Worm (Caenorhabditis elegans) whole organism, L4 larva: Measurements from ENCODE around the gene del-10.
A peak's percentile ranks its signal among the peaks of the same experiment; 100 is the strongest.

Experiments used
- F10B5.3 ChIP-seq: sonication (generic microtip); optimal IDR thresholded peaks from 2 replicates; lab custom pipeline; 2016; ENCODE audit warnings: mild to moderate bottlenecking, missing genetic modification characterization, missing compliant biosample characterization
- F37D6.2 ChIP-seq: sonication (generic microtip); optimal IDR thresholded peaks from 2 replicates; lab custom pipeline; 2016; ENCODE audit warnings: mild to moderate bottlenecking, missing genetic modification characterization, missing compliant biosample characterization
- R02D3.7 ChIP-seq: fragments of 150-350 bp; sonication (generic microtip); optimal IDR thresholded peaks from 3 replicates; lab custom pipeline; 2014; ENCODE audit warnings: missing biosample characterization, missing genetic modification characterization
- ZK337.2 ChIP-seq: fragments of 200-800 bp; sonication (Bioruptor generic); IDR thresholded peaks from 2 replicates; pipeline ENCODE4 v1.3.6; 2022; ENCODE audit warnings: missing genetic modification reagents, missing genetic modification characterization, missing compliant biosample characterization
- aha-1 ChIP-seq: fragments of 150-350 bp; peaks from one replicate; lab custom pipeline; 2014; ENCODE audit warnings: missing biosample characterization, missing genetic modification characterization
- arid-1 ChIP-seq: fragments of 200-800 bp; sonication (Bioruptor generic); conservative IDR thresholded peaks from 2 replicates; pipeline ENCODE4 v1.3.6; 2022; ENCODE audit warnings: missing genetic modification reagents, missing genetic modification characterization, missing compliant biosample characterization
- ctbp-1 ChIP-seq: fragments of 200-800 bp; sonication (Bioruptor generic); IDR thresholded peaks from 2 replicates; pipeline ENCODE4 v1.3.6; 2022; ENCODE audit warnings: missing genetic modification reagents, missing genetic modification characterization, missing compliant biosample characterization
- daf-16 ChIP-seq, 3 experiments: sonication (generic microtip); optimal IDR thresholded peaks; 2 replicates each; lab custom pipeline; 2016 to 2017; ENCODE audit warnings: missing genetic modification characterization in 3 of 3, missing genetic modification reagents in 3 of 3, mild to moderate bottlenecking in 2 of 3, missing compliant biosample characterization in 2 of 3, missing biosample characterization in 1 of 3, moderate library complexity in 1 of 3
- dmd-6 ChIP-seq: fragments of 200-800 bp; sonication (Bioruptor generic); IDR thresholded peaks from 2 replicates; pipeline ENCODE4 v1.3.6; 2022; ENCODE audit warnings: missing genetic modification reagents, missing genetic modification characterization, missing compliant biosample characterization
- dve-1 ChIP-seq: sonication (generic microtip); optimal IDR thresholded peaks from 2 replicates; lab custom pipeline; 2017; ENCODE audit warnings: antibody characterized with exemption, mild to moderate bottlenecking, missing genetic modification characterization, missing compliant biosample characterization; ENCODE audit not compliant: insufficient read depth
- egl-43 ChIP-seq: fragments of 200-800 bp; sonication (Bioruptor generic); IDR thresholded peaks from 2 replicates; pipeline ENCODE4 v1.3.6; 2022; ENCODE audit warnings: missing genetic modification reagents, missing genetic modification characterization, missing compliant biosample characterization
- hif-1 ChIP-seq, 2 experiments: sonication (generic microtip); optimal IDR thresholded peaks; 2 replicates each; lab custom pipeline; 2016 to 2017; ENCODE audit warnings: missing compliant biosample characterization in 2 of 2, missing genetic modification characterization in 2 of 2, missing genetic modification reagents in 2 of 2, missing genotype in 2 of 2, mild to moderate bottlenecking in 1 of 2
- hlh-11 ChIP-seq: fragments of 200-800 bp; sonication (Bioruptor generic); optimal IDR thresholded peaks from 2 replicates; lab custom pipeline; 2018; ENCODE audit warnings: mild to moderate bottlenecking, missing genetic modification characterization, missing compliant biosample characterization
- hlh-30 ChIP-seq: sonication (generic microtip); optimal IDR thresholded peaks from 2 replicates; lab custom pipeline; 2017; ENCODE audit warnings: antibody characterized with exemption, mild to moderate bottlenecking, missing genetic modification characterization, missing compliant biosample characterization; ENCODE audit not compliant: insufficient read depth
- lin-1 ChIP-seq: fragments of 200-800 bp; sonication (Bioruptor generic); IDR thresholded peaks from 2 replicates; pipeline ENCODE4 v1.3.6; 2022; ENCODE audit warnings: missing genetic modification reagents, missing genetic modification characterization, missing compliant biosample characterization
- madf-9 ChIP-seq: fragments of 200-800 bp; sonication (Bioruptor generic); conservative IDR thresholded peaks from 2 replicates; pipeline ENCODE4 v1.3.6; 2022; ENCODE audit warnings: missing genetic modification reagents, missing genetic modification characterization, missing compliant biosample characterization
- mdl-1 ChIP-seq, 2 experiments: fragments of 150-350 bp in 1 of 2; sonication (generic microtip) in 1 of 2; optimal IDR thresholded peaks; 2 replicates each; lab custom pipeline; 2014 to 2017; ENCODE audit warnings: missing biosample characterization in 2 of 2, missing genetic modification characterization in 2 of 2
- mxl-2 ChIP-seq: fragments of 200-800 bp; sonication (Bioruptor generic); conservative IDR thresholded peaks from 2 replicates; pipeline ENCODE4 v1.3.6; 2022; ENCODE audit warnings: missing genetic modification reagents, missing genetic modification characterization, missing compliant biosample characterization
- mxl-3 ChIP-seq: fragments of 200-800 bp; sonication (Bioruptor generic); optimal IDR thresholded peaks from 2 replicates; lab custom pipeline; 2018; ENCODE audit warnings: mild to moderate bottlenecking, missing genetic modification characterization, missing compliant biosample characterization
- nhr-102 ChIP-seq: sonication (generic microtip); optimal IDR thresholded peaks from 2 replicates; lab custom pipeline; 2016; ENCODE audit warnings: mild to moderate bottlenecking, missing genetic modification characterization, moderate library complexity, missing compliant biosample characterization
- nhr-28 ChIP-seq: fragments of 150-350 bp; optimal IDR thresholded peaks from 2 replicates; lab custom pipeline; 2014; ENCODE audit warnings: missing biosample characterization, missing genetic modification characterization
- nhr-41 ChIP-seq: fragments of 200-800 bp; sonication (Bioruptor generic); IDR thresholded peaks from 2 replicates; pipeline ENCODE4 v1.3.6; 2022; ENCODE audit warnings: missing genetic modification reagents, missing genetic modification characterization, missing compliant biosample characterization
- nhr-77 ChIP-seq: fragments of 150-350 bp; optimal IDR thresholded peaks from 2 replicates; lab custom pipeline; 2014; ENCODE audit warnings: missing biosample characterization, missing genetic modification characterization
- pha-4 ChIP-seq, 2 experiments: fragments of 150-350 bp in 1 of 2; fragments of 200-800 bp in 1 of 2; sonication (Bioruptor generic) in 1 of 2; IDR thresholded peaks in 1 of 2; optimal IDR thresholded peaks in 1 of 2; 2 replicates each; pipeline versions ENCODE4 v1.3.6 to Lab custom; 2014 to 2022; ENCODE audit warnings: missing genetic modification characterization in 2 of 2, missing genetic modification reagents in 2 of 2, missing biosample characterization in 1 of 2, missing compliant biosample characterization in 1 of 2
- sdz-12 ChIP-seq: fragments of 200-800 bp; sonication (Bioruptor generic); optimal IDR thresholded peaks from 2 replicates; lab custom pipeline; 2018; ENCODE audit warnings: mild to moderate bottlenecking, missing genetic modification characterization, missing compliant biosample characterization
- skn-1 ChIP-seq: fragments of 150-350 bp; optimal IDR thresholded peaks from 2 replicates; lab custom pipeline; 2014; ENCODE audit warnings: missing biosample characterization, missing genetic modification characterization
- spr-1 ChIP-seq: sonication (generic microtip); optimal IDR thresholded peaks from 2 replicates; lab custom pipeline; 2016; ENCODE audit warnings: mild to moderate bottlenecking, missing genetic modification characterization, missing compliant biosample characterization
- tag-97 ChIP-seq: fragments of 200-800 bp; sonication (Bioruptor generic); IDR thresholded peaks from 2 replicates; pipeline ENCODE4 v1.3.6; 2022; ENCODE audit warnings: missing genetic modification characterization, missing compliant biosample characterization
- unc-62 ChIP-seq, 3 experiments: fragments of 150-350 bp in 1 of 3; sonication (generic microtip); optimal IDR thresholded peaks in 2 of 3; peaks in 1 of 3; 1 replicate in 1 of 3; 2 replicates in 2 of 3; lab custom pipeline; 2014 to 2017; ENCODE audit warnings: missing biosample characterization in 3 of 3, missing genetic modification characterization in 3 of 3, missing genetic modification reagents in 3 of 3, missing genotype in 1 of 3
- zfp-3 ChIP-seq: fragments of 200-800 bp; sonication (Bioruptor generic); conservative IDR thresholded peaks from 2 replicates; pipeline ENCODE4 v1.3.6; 2022; ENCODE audit warnings: missing genetic modification reagents, missing genetic modification characterization, missing compliant biosample characterization

del-10 gene

DNA sequence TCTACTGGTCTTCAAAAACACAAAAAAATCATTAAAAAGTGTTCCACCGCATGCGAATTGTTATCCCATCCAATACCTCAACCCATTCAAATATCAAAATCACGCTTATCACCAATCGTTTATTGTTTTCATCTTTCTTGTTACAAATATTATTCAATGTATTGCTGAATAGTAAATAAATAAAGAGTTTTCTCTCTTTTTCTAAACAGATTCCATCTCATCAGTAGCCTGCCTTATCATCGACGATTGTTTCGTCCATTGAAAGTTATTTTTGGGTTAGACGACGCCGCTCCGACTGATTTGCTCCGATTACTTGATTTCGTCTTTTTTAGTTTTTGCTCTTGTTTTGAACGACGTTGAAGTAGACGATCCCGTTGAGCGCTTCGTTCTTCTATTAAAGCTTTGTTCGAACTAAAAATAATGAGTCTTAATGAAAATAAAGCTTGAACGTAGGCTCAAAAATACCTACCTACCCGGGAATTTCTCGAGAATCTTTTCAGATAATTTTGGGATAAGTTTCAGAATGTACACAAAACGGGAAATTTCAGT is 44.3 kb upstream of the del-10 start (continued):
- TF ChIP-seq ZK337.2 (GFP tag; lab: Robert Waterston, UW) (no peak), hlh-30 (no peak), unc-62 (GFP tag; optimal IDR thresholded peaks at IDR 0.05 in 1 of 2; lab: Kevin White, UChicago) (peak in 1 of 2 experiments; percentile 10), unc-62 (tag; optimal IDR thresholded peaks at IDR 0.05; lab: Kevin White, UChicago) (no peak), nhr-102 (tag; lab: Kevin White, UChicago) (peak; percentile 52)

DNA sequence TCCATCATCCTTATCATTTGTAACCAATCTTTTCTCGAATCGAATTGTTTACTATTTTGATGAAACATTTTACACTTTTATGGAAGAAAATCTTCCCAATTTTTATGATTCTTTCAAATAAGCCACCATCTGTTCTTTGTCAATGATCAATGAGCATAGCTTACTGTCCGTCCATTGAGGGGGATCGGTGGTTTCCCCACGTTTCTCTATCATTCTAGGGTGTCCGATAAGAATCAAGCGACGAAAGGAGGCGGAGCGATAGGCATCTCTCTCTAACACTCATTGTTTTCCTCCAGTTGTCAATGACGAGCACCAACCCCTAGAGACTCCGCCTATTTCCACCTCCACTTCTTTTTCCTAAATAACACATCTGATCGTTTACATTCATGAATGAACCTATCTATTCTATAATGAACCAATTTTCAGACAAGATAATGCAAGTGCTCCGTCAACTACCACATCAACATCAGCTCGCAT is 42.6 kb upstream of the del-10 start, which contains the start of gene C56E6.2:
C56E6.2 (plus strand) TSS at position 427 of the 477 bp plus-strand sequence.
- no peak for TF ChIP-seq arid-1 (GFP tag; lab: Robert Waterston, UW)
- 0 out of 2 replicates have a peak, but pooled peaks have one; percentile 32 for TF ChIP-seq dmd-6 (GFP tag; lab: Robert Waterston, UW)
- TF ChIP-seq sdz-12, result no peak
- no peak for TF ChIP-seq mxl-2 (GFP tag; lab: Robert Waterston, UW)
- TF ChIP-seq daf-16 (GFP tag; optimal IDR thresholded peaks at IDR 0.05; lab: Kevin White, UChicago), result no peak
- peak; percentile 72 for TF ChIP-seq daf-16 (tag; optimal IDR thresholded peaks at IDR 0.05; lab: Kevin White, UChicago)
- TF ChIP-seq madf-9 (GFP tag; lab: Robert Waterston, UW), result no peak
- TF ChIP-seq nhr-77 (tag; lab: Kevin White, UChicago), result no peak
- TF ChIP-seq lin-1 (GFP tag; lab: Robert Waterston, UW), result no peak
- no peak for TF ChIP-seq F37D6.2 (tag; lab: Kevin White, UChicago)
- TF ChIP-seq dve-1, result peak; percentile 21
- TF ChIP-seq hlh-11 (tag; lab: Kevin White, UChicago), result peak; percentile 67

DNA sequence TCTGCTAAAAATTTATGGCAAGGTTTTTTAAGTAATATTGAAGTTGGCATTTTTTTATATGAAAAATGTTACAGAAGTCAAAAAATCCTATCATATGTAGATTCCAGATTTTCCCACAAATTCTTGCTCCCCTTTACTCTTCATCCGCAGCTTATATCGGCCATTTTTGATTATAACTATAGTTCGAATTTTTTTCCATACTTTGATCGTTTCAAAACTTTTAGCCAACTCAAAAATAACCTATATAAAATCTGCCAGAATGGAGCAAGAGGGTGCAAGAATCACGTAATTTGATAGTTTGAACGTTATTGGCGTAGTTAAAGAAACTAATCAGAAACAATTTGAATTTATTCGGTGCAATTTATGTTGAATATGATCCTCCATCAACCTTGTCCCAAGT is 42.0 kb upstream of the del-10 start:
- TF ChIP-seq F10B5.3 (no peak), zfp-3 (GFP tag; lab: Robert Waterston, UW) (0 out of 2 replicates have a peak, but pooled peaks have one; percentile 7), tag-97 (no peak), aha-1 (tag; lab: Kevin White, UChicago) (peak; percentile 91), nhr-41 (GFP tag; lab: Robert Waterston, UW) (no peak), pha-4 (GFP tag; IDR thresholded peaks at IDR 0.05; lab: Robert Waterston, UW) (no peak), pha-4 (tag; optimal IDR thresholded peaks at IDR 0.05; lab: Kevin White, UChicago) (no peak), hif-1 (tag; optimal IDR thresholded peaks at IDR 0.05; lab: Kevin White, UChicago) (no peak), mxl-3 (GFP tag; lab: Kevin White, UChicago) (no peak)

DNA sequence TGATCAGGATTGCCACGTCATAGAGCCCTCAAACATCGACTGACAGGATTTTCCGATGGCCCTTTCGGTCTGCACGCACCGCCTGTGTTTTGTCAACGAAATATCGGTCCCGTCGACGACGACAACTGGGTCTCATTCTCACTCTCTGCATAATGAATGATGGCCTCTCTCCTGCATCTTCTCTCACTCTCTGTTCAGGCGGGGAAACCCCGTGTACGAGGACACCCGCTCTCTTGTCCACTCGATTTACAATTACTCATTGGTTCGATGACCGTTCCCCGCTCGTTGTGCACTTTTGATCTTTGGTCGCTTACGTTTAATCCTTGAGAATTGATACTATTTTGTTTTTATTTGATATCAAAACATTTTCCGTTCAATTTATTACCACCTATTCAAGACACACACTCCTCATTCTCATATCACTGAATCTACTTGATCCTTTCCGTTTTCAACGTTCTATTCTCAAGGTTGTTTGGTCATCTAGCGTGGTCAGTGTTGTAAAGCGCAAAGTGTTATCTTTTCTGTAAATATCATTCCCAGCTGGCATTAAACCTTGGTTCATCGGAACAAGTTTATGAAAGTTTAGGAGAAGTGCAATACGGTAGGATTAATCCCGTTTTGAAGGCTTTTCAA is 40.8 kb upstream of the del-10 start:
- no peak for TF ChIP-seq skn-1 (tag; lab: Kevin White, UChicago)
- no peak for TF ChIP-seq egl-43
- no peak for TF ChIP-seq R02D3.7 (tag; lab: Kevin White, UChicago)
- TF ChIP-seq mxl-2 (GFP tag; lab: Robert Waterston, UW), result no peak
- peak in 1 of 2 experiments; percentile 88 for TF ChIP-seq unc-62 (GFP tag; optimal IDR thresholded peaks at IDR 0.05 in 1 of 2; lab: Kevin White, UChicago)
- TF ChIP-seq unc-62 (tag; optimal IDR thresholded peaks at IDR 0.05; lab: Kevin White, UChicago), result no peak
- TF ChIP-seq spr-1 (tag; lab: Kevin White, UChicago), result no peak
- TF ChIP-seq hlh-11 (tag; lab: Kevin White, UChicago), result peak; percentile 28
- TF ChIP-seq aha-1 (tag; lab: Kevin White, UChicago), result peak; percentile 97
- TF ChIP-seq dmd-6 (GFP tag; lab: Robert Waterston, UW), result 0 out of 2 replicates have a peak, but pooled peaks have one; percentile 5
- no peak for TF ChIP-seq daf-16 (GFP tag; optimal IDR thresholded peaks at IDR 0.05; lab: Kevin White, UChicago)
- peak; percentile 32 for TF ChIP-seq daf-16 (tag; optimal IDR thresholded peaks at IDR 0.05; lab: Kevin White, UChicago)
- peak; percentile 21 for TF ChIP-seq dve-1
- TF ChIP-seq mxl-3 (GFP tag; lab: Kevin White, UChicago), result peak; percentile 3
- no peak for TF ChIP-seq ctbp-1
- peak in 1 of 2 experiments; percentile 11 for TF ChIP-seq mdl-1 (tag; optimal IDR thresholded peaks at IDR 0.05; lab: Kevin White, UChicago)
- peak; percentile 29 for TF ChIP-seq nhr-28
